Worm (Caenorhabditis elegans) whole organism, L3 larva: Measurements from ENCODE around the gene srt-15.

Experiments
- nhr-237 ChIP-seq: fragments of 150-350 bp; optimal IDR thresholded peaks from 2 replicates; lab custom pipeline; 2014; ENCODE audit warnings: missing biosample characterization, missing genetic modification characterization
- snpc-4 ChIP-seq: fragments of 150-350 bp; optimal IDR thresholded peaks from 2 replicates; lab custom pipeline; 2014; ENCODE audit warnings: missing biosample characterization, missing genetic modification characterization

DNA sequence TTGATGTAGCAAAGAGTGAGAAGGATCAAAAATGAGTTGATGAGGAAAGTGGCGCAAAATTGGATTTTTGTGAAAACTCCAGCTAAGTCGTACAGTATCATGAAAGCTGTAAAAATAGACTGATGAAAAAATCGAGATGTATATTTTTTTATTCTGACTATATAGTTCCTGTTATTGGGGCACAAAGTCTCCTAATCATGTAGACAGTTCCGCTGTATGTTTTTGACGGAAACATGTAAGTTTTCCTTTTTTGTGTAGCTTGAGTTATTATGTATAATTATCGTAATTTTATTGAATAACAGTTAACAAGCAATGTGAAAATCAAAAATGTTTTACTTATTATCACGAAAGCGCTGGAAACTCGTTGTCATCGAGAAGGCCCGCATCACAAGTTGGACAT lies 45.5 kb upstream of the srt-15 start, which contains the start of gene str-68:
- TF ChIP-seq snpc-4 (no peak), nhr-237 (tag; lab: Kevin White, UChicago) (no peak)
